Worm (Caenorhabditis elegans): ENCODE data around the gene hex-1.

DNA sequence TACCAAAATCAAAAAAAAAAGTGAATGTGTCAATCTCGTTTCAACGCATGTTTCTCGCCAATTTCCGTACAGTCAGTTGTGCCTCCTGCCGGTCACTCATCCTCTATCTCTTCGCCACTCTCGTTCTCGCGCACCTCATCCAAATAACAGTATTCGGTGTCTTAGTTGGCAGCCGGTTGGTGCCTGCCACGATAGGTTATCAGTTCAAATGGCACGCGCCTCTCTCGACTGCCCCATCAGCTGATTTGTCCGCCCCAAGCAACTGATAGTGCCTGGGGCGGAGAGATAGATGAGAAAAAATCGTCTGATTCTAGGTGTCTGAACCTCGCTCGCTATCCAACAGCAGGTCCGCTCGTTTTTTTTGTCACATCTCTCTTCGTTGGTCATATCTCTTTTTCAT, 5.8 kb upstream of the hex-1 start:
- TF ChIP-seq mab-9 (GFP tag; IDR thresholded peaks at IDR 0.05) = no peak
- no peak for TF ChIP-seq tlp-1 (tag; optimal IDR thresholded peaks at IDR 0.05)
- peak; percentile 48 for TF ChIP-seq nhr-47 (tag; optimal IDR thresholded peaks at IDR 0.05)
